Worm (Caenorhabditis elegans) whole organism, mixed stage, embryonic: ENCODE measurements around the gene rad-54.B.

Experiments used
- pha-4 ChIP-seq: fragments of 150-350 bp; optimal IDR thresholded peaks from 2 replicates; lab custom pipeline; 2018; ENCODE audit warnings: missing biosample characterization, missing genetic modification reagents, missing genetic modification characterization
- unc-62 ChIP-seq: fragments of 150-350 bp; optimal IDR thresholded peaks from 2 replicates; lab custom pipeline; 2014; ENCODE audit warnings: missing biosample characterization, missing genetic modification reagents, missing genetic modification characterization

ce11 chrIV:16970390-16970789, 20.5 kb downstream of the rad-54.B start, which contains the start of gene rom-3:
- TF ChIP-seq unc-62 (GFP tag; lab: Kevin White, UChicago) (no peak), pha-4 (tag; lab: Kevin White, UChicago) (no peak)
